Fruit fly (Drosophila melanogaster) whole organism, embryonic: ENCODE measurements around the gene numb.

Experiments
- Adf1 ChIP-seq: fragments of 200-800 bp; sonication (Bioruptor generic); IDR thresholded peaks from 2 replicates; pipeline ENCODE4 v1.3.6; 2022; ENCODE audit warnings: missing biosample characterization, missing genetic modification characterization
- Blimp-1 ChIP-seq: fragments of 200-800 bp; sonication (Bioruptor generic); optimal IDR thresholded peaks from 3 replicates; lab custom pipeline; 2018; ENCODE audit warnings: missing biosample characterization, missing genetic modification characterization, mild to moderate bottlenecking, moderate library complexity, missing genetic modification reagents
- Bteb2 ChIP-seq: fragments of 200-800 bp; sonication (Bioruptor generic); optimal IDR thresholded peaks from 2 replicates; lab custom pipeline; 2016; ENCODE audit warnings: missing biosample characterization, missing genetic modification characterization
- CG10321 ChIP-seq: fragments of 200-800 bp; sonication (Bioruptor generic); IDR thresholded peaks from 2 replicates; pipeline ENCODE4 v1.3.6; 2022; ENCODE audit warnings: missing biosample characterization, missing genetic modification characterization
- CG11093 ChIP-seq: fragments of 200-800 bp; sonication (Bioruptor generic); IDR thresholded peaks from 3 replicates; pipeline ENCODE4 v1.3.6; 2022; ENCODE audit warnings: missing biosample characterization, missing genetic modification characterization
- CG11398 ChIP-seq: fragments of 200-800 bp; sonication (Bioruptor generic); optimal IDR thresholded peaks from 2 replicates; lab custom pipeline; 2016; ENCODE audit warnings: missing biosample characterization, missing genetic modification characterization
- CG11696 ChIP-seq: fragments of 200-800 bp; sonication (Bioruptor generic); IDR thresholded peaks from 2 replicates; pipeline ENCODE4 v1.3.6; 2022; ENCODE audit warnings: missing biosample characterization, missing genetic modification characterization
- CG12155 ChIP-seq: fragments of 200-800 bp; sonication (Bioruptor generic); optimal IDR thresholded peaks from 3 replicates; lab custom pipeline; 2016; ENCODE audit warnings: missing biosample characterization, missing genetic modification characterization
- CG13775 ChIP-seq: fragments of 200-800 bp; sonication (Bioruptor generic); optimal IDR thresholded peaks from 3 replicates; lab custom pipeline; 2017; ENCODE audit warnings: missing biosample characterization, mild to moderate bottlenecking, missing genetic modification characterization
- CG15696 ChIP-seq: fragments of 200-800 bp; sonication (Bioruptor generic); optimal IDR thresholded peaks from 2 replicates; lab custom pipeline; 2019; ENCODE audit warnings: missing biosample characterization, mild to moderate bottlenecking, missing genetic modification characterization, moderate library complexity
- CG16863 ChIP-seq: fragments of 200-800 bp; sonication (Bioruptor generic); optimal IDR thresholded peaks from 3 replicates; lab custom pipeline; 2016; ENCODE audit warnings: missing biosample characterization, missing genetic modification characterization
- CG17328 ChIP-seq: fragments of 200-800 bp; sonication (Bioruptor generic); IDR thresholded peaks from 2 replicates; pipeline ENCODE4 v1.3.6; 2022; ENCODE audit warnings: missing biosample characterization, missing genetic modification characterization
- CG17361 ChIP-seq: fragments of 200-800 bp; sonication (Bioruptor generic); IDR thresholded peaks from 3 replicates; pipeline ENCODE4 v1.3.6; 2022; ENCODE audit warnings: missing biosample characterization, missing genetic modification characterization
- CG17912 ChIP-seq: fragments of 200-800 bp; sonication (Bioruptor generic); optimal IDR thresholded peaks from 2 replicates; lab custom pipeline; 2018; ENCODE audit warnings: missing biosample characterization, mild to moderate bottlenecking, missing genetic modification characterization
- CG2712 ChIP-seq: fragments of 200-800 bp; optimal IDR thresholded peaks from 3 replicates; lab custom pipeline; 2019; ENCODE audit warnings: missing biosample characterization, mild to moderate bottlenecking, missing genetic modification characterization, moderate library complexity
- CG31224 ChIP-seq: fragments of 200-800 bp; sonication (Bioruptor generic); IDR thresholded peaks from 2 replicates; pipeline ENCODE4 v1.3.6; 2022; ENCODE audit warnings: missing biosample characterization, missing genetic modification characterization
- CG32532 ChIP-seq: fragments of 200-800 bp; sonication (Bioruptor generic); IDR thresholded peaks from 2 replicates; pipeline ENCODE4 v1.3.6; 2022; ENCODE audit warnings: missing biosample characterization, missing genetic modification characterization
- CG32767 ChIP-seq: fragments of 200-800 bp; sonication (Bioruptor generic); IDR thresholded peaks from 2 replicates; pipeline ENCODE4 v1.3.6; 2022; ENCODE audit warnings: missing biosample characterization, missing genetic modification characterization
- CG34376 ChIP-seq: fragments of 200-800 bp; sonication (Bioruptor generic); optimal IDR thresholded peaks from 2 replicates; lab custom pipeline; 2018; ENCODE audit warnings: missing biosample characterization, mild to moderate bottlenecking, missing genetic modification characterization
- CG4282 ChIP-seq: fragments of 200-800 bp; sonication (Bioruptor generic); optimal IDR thresholded peaks from 2 replicates; lab custom pipeline; 2016; ENCODE audit warnings: missing biosample characterization, missing genetic modification characterization
- CG6254 ChIP-seq: fragments of 200-800 bp; sonication (Bioruptor generic); optimal IDR thresholded peaks from 3 replicates; lab custom pipeline; 2017; ENCODE audit warnings: mild to moderate bottlenecking, missing biosample characterization, missing genetic modification reagents, missing genetic modification characterization
- CG8359 ChIP-seq: fragments of 200-800 bp; sonication (Bioruptor generic); optimal IDR thresholded peaks from 2 replicates; lab custom pipeline; 2017; ENCODE audit warnings: missing biosample characterization, mild to moderate bottlenecking, missing genetic modification characterization, borderline replicate concordance
- Dek ChIP-seq: fragments of 200-800 bp; sonication (Bioruptor generic); optimal IDR thresholded peaks from 3 replicates; lab custom pipeline; 2019; ENCODE audit warnings: missing biosample characterization, mild to moderate bottlenecking, missing genetic modification characterization, moderate library complexity
- ERR ChIP-seq: fragments of 200-800 bp; sonication (Bioruptor generic); optimal IDR thresholded peaks from 2 replicates; lab custom pipeline; 2016; ENCODE audit warnings: missing biosample characterization, missing genetic modification characterization
- Sin3A ChIP-seq: fragments of >200 bp; optimal IDR thresholded peaks from 2 replicates; lab custom pipeline; 2018
- Sox100B ChIP-seq: fragments of 200-800 bp; sonication (Bioruptor generic); optimal IDR thresholded peaks from 3 replicates; lab custom pipeline; 2018; ENCODE audit warnings: missing biosample characterization, mild to moderate bottlenecking, missing genetic modification characterization
- Sox102F ChIP-seq: fragments of 200-800 bp; sonication (Bioruptor generic); optimal IDR thresholded peaks from 2 replicates; lab custom pipeline; 2018; ENCODE audit warnings: missing biosample characterization, mild to moderate bottlenecking, missing genetic modification characterization, moderate library complexity
- Stat92E ChIP-seq, 3 experiments: fragments of >200 bp in 2 of 3; fragments of 200-800 bp in 1 of 3; sonication (Bioruptor generic) in 1 of 3; optimal IDR thresholded peaks; 2 replicates each; lab custom pipeline; 2017 to 2019; ENCODE audit warnings: missing biosample characterization in 3 of 3, missing genetic modification characterization in 3 of 3, mild to moderate bottlenecking in 1 of 3, moderate library complexity in 1 of 3
- TFAM ChIP-seq: fragments of 200-800 bp; sonication (Bioruptor generic); optimal IDR thresholded peaks from 2 replicates; lab custom pipeline; 2017; ENCODE audit warnings: missing biosample characterization, missing genetic modification characterization, inconsistent platforms
- Tbp ChIP-seq: fragments of >200 bp; optimal IDR thresholded peaks from 2 replicates; lab custom pipeline; 2018; ENCODE audit warnings: missing biosample characterization, missing genetic modification characterization
- aop ChIP-seq: fragments of 200-800 bp; sonication (Bioruptor generic); IDR thresholded peaks from 2 replicates; pipeline ENCODE4 v1.3.6; 2022; ENCODE audit warnings: missing biosample characterization, missing genetic modification characterization
- ase ChIP-seq: fragments of 200-800 bp; sonication (Bioruptor generic); IDR thresholded peaks from 3 replicates; pipeline ENCODE4 v1.3.6; 2022; ENCODE audit warnings: missing biosample characterization, missing genetic modification characterization
- chinmo ChIP-seq: fragments of 200-800 bp; sonication (Bioruptor generic); IDR thresholded peaks from 4 replicates; pipeline ENCODE4 v1.3.6; 2022; ENCODE audit warnings: missing biosample characterization, missing genetic modification characterization; ENCODE audit not compliant: partially characterized antibody
- corto ChIP-seq: fragments of 200-800 bp; sonication (Bioruptor generic); optimal IDR thresholded peaks from 2 replicates; lab custom pipeline; 2016; ENCODE audit warnings: missing biosample characterization, mild to moderate bottlenecking, missing genetic modification characterization, moderate library complexity
- crc ChIP-seq: fragments of 200-800 bp; sonication (Bioruptor generic); optimal IDR thresholded peaks from 2 replicates; lab custom pipeline; 2016; ENCODE audit warnings: missing biosample characterization, missing genetic modification characterization
- cwo ChIP-seq: fragments of 200-800 bp; sonication (Bioruptor generic); optimal IDR thresholded peaks from 3 replicates; lab custom pipeline; 2017; ENCODE audit warnings: missing biosample characterization, missing genetic modification characterization, mild to moderate bottlenecking, moderate library complexity, missing genetic modification reagents
- dimm ChIP-seq: fragments of 200-800 bp; sonication (Bioruptor generic); IDR thresholded peaks from 2 replicates; pipeline ENCODE4 v1.3.6; 2022; ENCODE audit warnings: missing biosample characterization, missing genetic modification characterization
- fd96Cb ChIP-seq: fragments of 200-800 bp; sonication (Bioruptor generic); optimal IDR thresholded peaks from 2 replicates; lab custom pipeline; 2018; ENCODE audit warnings: missing biosample characterization, mild to moderate bottlenecking, missing genetic modification characterization, moderate library complexity
- fu2 ChIP-seq: fragments of 200-800 bp; sonication (Bioruptor generic); optimal IDR thresholded peaks from 2 replicates; lab custom pipeline; 2016; ENCODE audit warnings: missing biosample characterization, missing genetic modification characterization
- gce ChIP-seq: fragments of 200-800 bp; sonication (Bioruptor generic); IDR thresholded peaks from 3 replicates; pipeline ENCODE4 v1.3.6; 2022; ENCODE audit warnings: missing biosample characterization, missing genetic modification characterization
- gfzf ChIP-seq: fragments of 200-800 bp; sonication (Bioruptor generic); optimal IDR thresholded peaks from 2 replicates; lab custom pipeline; 2016; ENCODE audit warnings: missing biosample characterization, mild to moderate bottlenecking, missing genetic modification characterization, moderate library complexity
- inv ChIP-seq: fragments of 200-800 bp; sonication (Bioruptor generic); IDR thresholded peaks from 2 replicates; pipeline ENCODE4 v1.3.6; 2022; ENCODE audit warnings: missing biosample characterization, missing genetic modification characterization; ENCODE audit not compliant: partially characterized antibody
- pho ChIP-seq: fragments of 200-800 bp; sonication (Bioruptor generic); optimal IDR thresholded peaks from 2 replicates; lab custom pipeline; 2016; ENCODE audit warnings: missing biosample characterization, missing genetic modification characterization
- rib ChIP-seq: fragments of 200-800 bp; sonication (Bioruptor generic); IDR thresholded peaks from 2 replicates; pipeline ENCODE4 v1.3.6; 2022; ENCODE audit warnings: missing biosample characterization, missing genetic modification characterization
- ro ChIP-seq: fragments of 200-800 bp; sonication (Bioruptor generic); IDR thresholded peaks from 2 replicates; pipeline ENCODE4 v1.3.6; 2022; ENCODE audit warnings: missing biosample characterization, missing genetic modification characterization
- sob ChIP-seq: fragments of 200-800 bp; sonication (Bioruptor generic); IDR thresholded peaks from 2 replicates; pipeline ENCODE4 v1.3.6; 2022; ENCODE audit warnings: missing biosample characterization, missing genetic modification characterization
- sr ChIP-seq: fragments of 200-800 bp; sonication (Bioruptor generic); IDR thresholded peaks from 3 replicates; pipeline ENCODE4 v1.3.6; 2022; ENCODE audit warnings: missing biosample characterization, missing genetic modification characterization
- tap ChIP-seq: fragments of 200-800 bp; optimal IDR thresholded peaks from 3 replicates; lab custom pipeline; 2019; ENCODE audit warnings: missing biosample characterization, mild to moderate bottlenecking, missing genetic modification characterization, moderate library complexity
- unpg ChIP-seq: fragments of 200-800 bp; sonication (Bioruptor generic); optimal IDR thresholded peaks from 3 replicates; lab custom pipeline; 2018; ENCODE audit warnings: missing biosample characterization, mild to moderate bottlenecking, missing genetic modification characterization, moderate library complexity
- vvl ChIP-seq: fragments of 200-800 bp; sonication (Bioruptor generic); IDR thresholded peaks from 2 replicates; pipeline ENCODE4 v1.3.6; 2022; ENCODE audit warnings: missing biosample characterization, missing genetic modification characterization

Gene numb

dm6 chr2L:9502786-9503443, 65.6 kb downstream of the numb start (continued):
- no peak; the same call in 1 of the 2 replicates for TF ChIP-seq CG10321 (GFP tag; lab: Robert Waterston, UW)
- peak; percentile 66 for TF ChIP-seq Dek
- peak; percentile 41 for TF ChIP-seq pho (GFP tag; lab: Kevin White, UChicago)
- TF ChIP-seq Tbp (GFP tag; lab: Kevin White, UChicago), result no peak
- TF ChIP-seq Bteb2 (GFP tag; lab: Kevin White, UChicago), result peak; percentile 63
- TF ChIP-seq CG17912 (GFP tag; lab: Kevin White, UChicago), result no peak
- no peak for TF ChIP-seq TFAM (GFP tag; lab: Kevin White, UChicago)
- TF ChIP-seq CG17361 (GFP tag; lab: Robert Waterston, UW), result peak; percentile 46; the same call in 1 of the 3 replicates
- peak; percentile 72 for TF ChIP-seq dimm (GFP tag; lab: Robert Waterston, UW)
- TF ChIP-seq unpg (GFP tag; lab: Kevin White, UChicago), result peak; percentile 80
- peak; percentile 67 for TF ChIP-seq Sox100B (GFP tag; lab: Kevin White, UChicago)
- peak; percentile 80 for TF ChIP-seq CG17328 (GFP tag; lab: Robert Waterston, UW)
- TF ChIP-seq CG34376, result no peak
- TF ChIP-seq CG16863 (GFP tag; lab: Kevin White, UChicago), result peak; percentile 44
- no peak for TF ChIP-seq CG6254 (GFP tag; lab: Kevin White, UChicago)
- TF ChIP-seq sr (GFP tag; lab: Robert Waterston, UW), result peak; percentile 43; the same call in 2 of the 3 replicates
- TF ChIP-seq CG32767, result peak; percentile 62; the same call in 1 of the 2 replicates
- 0 out of 2 replicates have a peak, but pooled peaks have one; percentile 23 for TF ChIP-seq ro (GFP tag; lab: Robert Waterston, UW)
- TF ChIP-seq Adf1 (GFP tag; lab: Robert Waterston, UW), result peak; percentile 36
- TF ChIP-seq CG2712 (tag; lab: Kevin White, UChicago), result peak; percentile 57
- 0 out of 2 replicates have a peak, but pooled peaks have one; percentile 32 for TF ChIP-seq rib (GFP tag; lab: Robert Waterston, UW)
- TF ChIP-seq CG31224 (GFP tag; lab: Robert Waterston, UW), result peak; percentile 47
- peak; percentile 62 for TF ChIP-seq CG11696
- TF ChIP-seq Stat92E (GFP tag; optimal IDR thresholded peaks at IDR 0.05; lab: Kevin White, UChicago), result no peak
- no peak for TF ChIP-seq CG4282
- peak; percentile 72; the same call in 2 of the 3 replicates for TF ChIP-seq CG11093 (GFP tag; lab: Robert Waterston, UW)
- TF ChIP-seq chinmo (GFP tag; lab: Robert Waterston, UW), result peak; percentile 86; the same call in 2 of the 4 replicates
- TF ChIP-seq gfzf (GFP tag; lab: Kevin White, UChicago), result no peak
- TF ChIP-seq sob (GFP tag; lab: Robert Waterston, UW), result peak; percentile 84
- TF ChIP-seq tap (tag; lab: Kevin White, UChicago), result peak; percentile 32
- TF ChIP-seq Blimp-1 (GFP tag; lab: Kevin White, UChicago), result peak; percentile 68
- peak; percentile 12 for TF ChIP-seq CG13775 (GFP tag; lab: Kevin White, UChicago)
- peak; percentile 40 for TF ChIP-seq cwo (GFP tag; lab: Kevin White, UChicago)
- no peak for TF ChIP-seq ERR (GFP tag; lab: Kevin White, UChicago)
- TF ChIP-seq gce (GFP tag; lab: Robert Waterston, UW), result peak; percentile 72; the same call in 1 of the 3 replicates
- TF ChIP-seq CG15696 (tag; lab: Kevin White, UChicago), result no peak
- peak; percentile 79 for TF ChIP-seq CG32532 (GFP tag; lab: Robert Waterston, UW)
- TF ChIP-seq inv (GFP tag; lab: Robert Waterston, UW), result no peak
- no peak for TF ChIP-seq corto (GFP tag; lab: Kevin White, UChicago)
- TF ChIP-seq Sin3A, result no peak
- no peak for TF ChIP-seq CG8359
- TF ChIP-seq ase, result peak; percentile 68; the same call in 1 of the 3 replicates
- TF ChIP-seq CG11398 (GFP tag; lab: Kevin White, UChicago), result no peak
- TF ChIP-seq crc (GFP tag; lab: Kevin White, UChicago), result no peak
- TF ChIP-seq aop, result peak; percentile 39; the same call in 1 of the 2 replicates
- TF ChIP-seq vvl, result peak; percentile 91
- TF ChIP-seq fu2, result no peak
- peak; percentile 91 for TF ChIP-seq Sox102F (GFP tag; lab: Kevin White, UChicago)
- peak; percentile 47 for TF ChIP-seq fd96Cb (tag; lab: Kevin White, UChicago)
- peak; percentile 50 for TF ChIP-seq CG12155 (GFP tag; lab: Kevin White, UChicago)
